Fruit fly (Drosophila melanogaster): ENCODE measurements around the gene CG4836.

The CG4836 gene

dm6 chr3R:20001595-20001997, 12.1 kb upstream of the CG4836 start (continued):
- TF ChIP-seq ab (GFP tag; optimal IDR thresholded peaks at IDR 0.05): no peak
- TF ChIP-seq Hr39 (optimal IDR thresholded peaks at IDR 0.05): no peak
- TF ChIP-seq CG31441 (GFP tag; IDR thresholded peaks at IDR 0.05): peak; percentile 38; the same call in 1 of the 2 replicates
- TF ChIP-seq Poxn (GFP tag; IDR thresholded peaks at IDR 0.05): no peak
- no peak for TF ChIP-seq Ada2b (GFP tag; IDR thresholded peaks at IDR 0.05)
- TF ChIP-seq jumu (GFP tag; optimal IDR thresholded peaks at IDR 0.05): no peak
- TF ChIP-seq dysf (GFP tag; IDR thresholded peaks at IDR 0.05): 0 out of 3 replicates have a peak, but pooled peaks have one; percentile 21
- no peak for TF ChIP-seq insv (GFP tag; optimal IDR thresholded peaks at IDR 0.05)
- TF ChIP-seq Bteb2 (GFP tag; optimal IDR thresholded peaks at IDR 0.05): no peak
- peak; percentile 38 for TF ChIP-seq CG7839 (tag; optimal IDR thresholded peaks at IDR 0.05)
- no peak for TF ChIP-seq ranshi (GFP tag; IDR thresholded peaks at IDR 0.05)
- TF ChIP-seq CG6272 (GFP tag; IDR thresholded peaks at IDR 0.05): no peak
- TF ChIP-seq CG30403 (GFP tag; optimal IDR thresholded peaks at IDR 0.05): peak; percentile 18
- peak; percentile 32; the same call in 1 of the 2 replicates for TF ChIP-seq Ptx1 (GFP tag; IDR thresholded peaks at IDR 0.05)
- no peak for TF ChIP-seq CG6654 (GFP tag; optimal IDR thresholded peaks at IDR 0.05)
- TF ChIP-seq CG32532 (GFP tag; IDR thresholded peaks at IDR 0.05): peak; percentile 24; the same call in 1 of the 2 replicates
- TF ChIP-seq her (GFP tag; optimal IDR thresholded peaks at IDR 0.05): no peak
- no peak for TF ChIP-seq CG7786 (GFP tag; optimal IDR thresholded peaks at IDR 0.05)
- TF ChIP-seq CHES-1-like (GFP tag; optimal IDR thresholded peaks at IDR 0.05): no peak
- no peak for TF ChIP-seq CG10654 (GFP tag; optimal IDR thresholded peaks at IDR 0.05)

DNA sequence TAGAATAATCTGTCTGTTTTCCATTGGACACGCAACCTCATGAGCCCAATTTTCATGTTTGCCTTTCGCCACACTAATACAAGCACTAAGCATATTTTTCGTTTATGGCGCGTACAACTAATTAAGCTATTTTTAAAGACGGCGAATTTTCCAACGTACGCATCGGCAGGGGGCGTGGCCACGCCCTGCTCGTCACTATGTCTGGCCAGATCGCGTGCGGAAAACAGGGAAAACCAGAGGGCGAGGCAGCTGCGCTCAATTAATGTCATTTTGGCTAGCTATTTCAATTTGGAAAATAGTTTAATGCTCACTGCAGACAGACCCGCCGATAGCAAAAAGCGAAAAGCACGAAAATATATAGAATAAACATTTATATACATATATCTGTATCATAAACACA, 9.0 kb upstream of the CG4836 start:
- TF ChIP-seq scrt (GFP tag; optimal IDR thresholded peaks at IDR 0.05): no peak
- TF ChIP-seq CG6654 (GFP tag; optimal IDR thresholded peaks at IDR 0.05): no peak
- TF ChIP-seq cwo (GFP tag; optimal IDR thresholded peaks at IDR 0.05): peak; percentile 36
- no peak for TF ChIP-seq crol (GFP tag; IDR thresholded peaks at IDR 0.05)
- peak; percentile 79 for TF ChIP-seq Med (GFP tag)
- TF ChIP-seq sr (GFP tag; IDR thresholded peaks at IDR 0.05): peak; percentile 31; the same call in 1 of the 3 replicates
- no peak for TF ChIP-seq Nf-YB (GFP tag; optimal IDR thresholded peaks at IDR 0.05)
- TF ChIP-seq CG2889 (GFP tag; IDR thresholded peaks at IDR 0.05): no peak
- TF ChIP-seq tll (GFP tag; optimal IDR thresholded peaks at IDR 0.05): no peak
- TF ChIP-seq sd (tag; optimal IDR thresholded peaks at IDR 0.05): peak; percentile 69
- TF ChIP-seq toy (GFP tag; IDR thresholded peaks at IDR 0.05): no peak
- TF ChIP-seq CG10565 (GFP tag; optimal IDR thresholded peaks at IDR 0.05): no peak
- no peak for TF ChIP-seq CG4730 (GFP tag; IDR thresholded peaks at IDR 0.05)
- no peak for TF ChIP-seq shn (GFP tag; optimal IDR thresholded peaks at IDR 0.05)
- TF ChIP-seq HmgD (GFP tag; optimal IDR thresholded peaks at IDR 0.05): no peak
- no peak for TF ChIP-seq CG15269 (tag; optimal IDR thresholded peaks at IDR 0.05)
- no peak for TF ChIP-seq jing (GFP tag; optimal IDR thresholded peaks at IDR 0.05)
- no peak for TF ChIP-seq seq (GFP tag; IDR thresholded peaks at IDR 0.05)
- no peak for TF ChIP-seq CG17361 (GFP tag; IDR thresholded peaks at IDR 0.05)
- TF ChIP-seq pan (optimal IDR thresholded peaks at IDR 0.05): no peak
- no peak for TF ChIP-seq pan (GFP tag; optimal IDR thresholded peaks at IDR 0.05 in 1 of 2, IDR thresholded peaks at IDR 0.05 in 1 of 2)
- no peak for TF ChIP-seq Neu2 (GFP tag; optimal IDR thresholded peaks at IDR 0.05; ENCODE audit: borderline replicate concordance)
- peak; percentile 15 for TF ChIP-seq CG3065 (GFP tag; optimal IDR thresholded peaks at IDR 0.05)
- TF ChIP-seq CG9817 (tag; optimal IDR thresholded peaks at IDR 0.05): no peak
- no peak for TF ChIP-seq CG2712 (tag; optimal IDR thresholded peaks at IDR 0.05)
- TF ChIP-seq org-1 (GFP tag; optimal IDR thresholded peaks at IDR 0.05): no peak
- no peak for TF ChIP-seq sc (optimal IDR thresholded peaks at IDR 0.05)
- TF ChIP-seq sc (GFP tag; optimal IDR thresholded peaks at IDR 0.05): no peak
- TF ChIP-seq CG4820 (GFP tag; optimal IDR thresholded peaks at IDR 0.05): no peak
- TF ChIP-seq Fer1 (GFP tag; optimal IDR thresholded peaks at IDR 0.05): no peak
- no peak for TF ChIP-seq Bdp1 (GFP tag; optimal IDR thresholded peaks at IDR 0.05)
- TF ChIP-seq CG1792 (GFP tag; optimal IDR thresholded peaks at IDR 0.05): no peak
- TF ChIP-seq chif (GFP tag; optimal IDR thresholded peaks at IDR 0.05): no peak
- no peak for TF ChIP-seq nerfin-1 (tag; optimal IDR thresholded peaks at IDR 0.05)
